Fruit fly (Drosophila melanogaster): ENCODE results near the gene CG43336.

dm6 chr3R:15630076-15630475 lies 6.9 kb upstream of the CG43336 start:
- no peak for TF ChIP-seq MTF-1 (GFP tag; optimal IDR thresholded peaks at IDR 0.05; ENCODE audit: borderline replicate concordance)
- TF ChIP-seq CG10366 (GFP tag; IDR thresholded peaks at IDR 0.05), result no peak
- no peak for TF ChIP-seq CG13123 (GFP tag; optimal IDR thresholded peaks at IDR 0.05)
